Worm (Caenorhabditis elegans): ENCODE data around the gene sma-9.

Gene sma-9

ce11 chrX:10772165-10772584 lies 3.1 kb downstream of the sma-9 start (continued):
- 0 out of 2 replicates have a peak, but pooled peaks have one; percentile 44 for TF ChIP-seq lin-26 (GFP tag; IDR thresholded peaks at IDR 0.05)
- TF ChIP-seq dox-1 (GFP tag; IDR thresholded peaks at IDR 0.05): peak; percentile 56
- TF ChIP-seq somi-1 (GFP tag; optimal IDR thresholded peaks at IDR 0.05): peak; percentile 82
- peak; percentile 29; the same call in 1 of the 2 replicates for TF ChIP-seq rcor-1 (GFP tag; IDR thresholded peaks at IDR 0.05)
- TF ChIP-seq ekl-4 (GFP tag; IDR thresholded peaks at IDR 0.05): peak; percentile 57; the same call in 1 of the 2 replicates
- 0 out of 2 replicates have a peak, but pooled peaks have one; percentile 47 for TF ChIP-seq let-526 (GFP tag; IDR thresholded peaks at IDR 0.05)
- TF ChIP-seq C06A6.2 (GFP tag; conservative IDR thresholded peaks at IDR 0.05): 0 out of 2 replicates have a peak, but pooled peaks have one; percentile 21
- TF ChIP-seq let-607 (tag; optimal IDR thresholded peaks at IDR 0.05): peak in 1 of 2 experiments; percentile 47
- TF ChIP-seq B0336.3 (GFP tag; IDR thresholded peaks at IDR 0.05): peak; percentile 67
- TF ChIP-seq hmg-1.2 (GFP tag; IDR thresholded peaks at IDR 0.05): peak; percentile 30; the same call in 1 of the 2 replicates
- TF ChIP-seq unc-62 (GFP tag; optimal IDR thresholded peaks at IDR 0.05): peak; percentile 81

- TF ChIP-seq mcd-1 (GFP tag; IDR thresholded peaks at IDR 0.05) (no peak), lin-26 (GFP tag; IDR thresholded peaks at IDR 0.05) (peak; percentile 9; the same call in 1 of the 2 replicates), let-526 (GFP tag; IDR thresholded peaks at IDR 0.05) (peak; percentile 59; the same call in 1 of the 2 replicates), cebp-1 (GFP tag; IDR thresholded peaks at IDR 0.05) (no peak), cebp-1 (tag; optimal IDR thresholded peaks at IDR 0.05) (peak; percentile 18), C06A6.2 (GFP tag; conservative IDR thresholded peaks at IDR 0.05) (0 out of 2 replicates have a peak, but pooled peaks have one; percentile 43), snpc-3.4 (tag; optimal IDR thresholded peaks at IDR 0.05) (no peak), lsy-27 (tag; optimal IDR thresholded peaks at IDR 0.05; ENCODE audit: borderline replicate concordance, insufficient read depth) (no peak), tlf-1 (GFP tag; optimal IDR thresholded peaks at IDR 0.05) (peak; percentile 11), rcor-1 (GFP tag; IDR thresholded peaks at IDR 0.05) (no peak), ztf-26 (tag; optimal IDR thresholded peaks at IDR 0.05) (peak; percentile 17)
Observed at ce11 chrX:10772763-10773162, 3.7 kb downstream of the sma-9 start.

- no peak for TF ChIP-seq F57C9.4 (tag; optimal IDR thresholded peaks at IDR 0.05)
- peak; percentile 51; the same call in 1 of the 2 replicates for TF ChIP-seq zfh-2 (GFP tag; conservative IDR thresholded peaks at IDR 0.05)
- no peak for TF ChIP-seq hlh-26 (GFP tag; conservative IDR thresholded peaks at IDR 0.05)
- 0 out of 2 replicates have a peak, but pooled peaks have one; percentile 26 for TF ChIP-seq nfya-2 (GFP tag; IDR thresholded peaks at IDR 0.05)
- no peak for TF ChIP-seq zim-3 (tag; optimal IDR thresholded peaks at IDR 0.05)
- no peak for TF ChIP-seq somi-1 (GFP tag; optimal IDR thresholded peaks at IDR 0.05)
- no peak for TF ChIP-seq snpc-3.4 (tag; optimal IDR thresholded peaks at IDR 0.05)
- TF ChIP-seq F23B12.7 (tag; optimal IDR thresholded peaks at IDR 0.05; ENCODE audit: insufficient read depth): no peak
- no peak for TF ChIP-seq ceh-58 (GFP tag; IDR thresholded peaks at IDR 0.05)
- TF ChIP-seq nfyb-1 (GFP tag; IDR thresholded peaks at IDR 0.05): 0 out of 2 replicates have a peak, but pooled peaks have one; percentile 10
- no peak for TF ChIP-seq hmg-20 (GFP tag; IDR thresholded peaks at IDR 0.05)
Observed at ce11 chrX:10774865-10775264, 5.8 kb downstream of the sma-9 start.

ce11 chrX:10780542-10781266 lies 11.6 kb downstream of the sma-9 start:
- peak; percentile 19 for TF ChIP-seq ZK185.1 (tag; optimal IDR thresholded peaks at IDR 0.05; ENCODE audit: poor library complexity, severe bottlenecking)
- TF ChIP-seq F57C9.4 (tag; optimal IDR thresholded peaks at IDR 0.05): no peak
- TF ChIP-seq F55B11.4 (tag; optimal IDR thresholded peaks at IDR 0.05; ENCODE audit: borderline replicate concordance, insufficient read depth): no peak
- TF ChIP-seq bed-2 (GFP tag; IDR thresholded peaks at IDR 0.05): no peak
- TF ChIP-seq ztf-3 (GFP tag; optimal IDR thresholded peaks at IDR 0.05): no peak
- no peak for TF ChIP-seq ceh-91 (GFP tag; IDR thresholded peaks at IDR 0.05)
- peak; percentile 37 for TF ChIP-seq nhr-80 (tag; optimal IDR thresholded peaks at IDR 0.05)
- no peak for TF ChIP-seq sdz-38 (tag; optimal IDR thresholded peaks at IDR 0.05)
- no peak for TF ChIP-seq die-1 (tag; optimal IDR thresholded peaks at IDR 0.05)
- no peak for TF ChIP-seq xnd-1 (tag; optimal IDR thresholded peaks at IDR 0.05)
- TF ChIP-seq F37B4.10 (GFP tag; IDR thresholded peaks at IDR 0.05): 0 out of 2 replicates have a peak, but pooled peaks have one; percentile 66
- no peak for TF ChIP-seq unc-62 (GFP tag; optimal IDR thresholded peaks at IDR 0.05)
- TF ChIP-seq F22D6.2 (tag; optimal IDR thresholded peaks at IDR 0.05): no peak
- no peak for TF ChIP-seq nhr-27 (tag; optimal IDR thresholded peaks at IDR 0.05)
- TF ChIP-seq nhr-179 (tag; optimal IDR thresholded peaks at IDR 0.05): no peak
- TF ChIP-seq C17E4.6 (GFP tag; IDR thresholded peaks at IDR 0.05): no peak
- no peak for TF ChIP-seq ztf-26 (tag; optimal IDR thresholded peaks at IDR 0.05)

Data from whole organism, young adult.